Worm (Caenorhabditis elegans) whole organism, L4/young adult: ENCODE measurements around the gene glb-21.

Experiments used
- W03F9.2 ChIP-seq: fragments of 150-350 bp; optimal IDR thresholded peaks from 2 replicates; lab custom pipeline; 2014; ENCODE audit warnings: missing biosample characterization, missing genetic modification characterization
- dao-5 ChIP-seq: sonication (generic microtip); optimal IDR thresholded peaks from 2 replicates; lab custom pipeline; 2016; ENCODE audit warnings: missing genotype, missing genetic modification characterization, moderate library complexity, missing compliant biosample characterization
- him-1 ChIP-seq: sonication (generic microtip); optimal IDR thresholded peaks from 2 replicates; lab custom pipeline; 2016; ENCODE audit warnings: missing genotype, missing genetic modification reagents, missing genetic modification characterization, missing compliant biosample characterization

ce11 chrIV:10738328-10738727, 26.7 kb upstream of the glb-21 start, which contains the start of gene ssp-34:
- TF ChIP-seq him-1 (tag; lab: Kevin White, UChicago) (no peak), dao-5 (no peak), W03F9.2 (tag; lab: Kevin White, UChicago) (no peak)
